Worm (Caenorhabditis elegans) whole organism, mixed stage, embryonic: Measurements from ENCODE around the gene gst-13.

Experiments
- lin-32 ChIP-seq: fragments of 200-800 bp; sonication (Bioruptor generic); optimal IDR thresholded peaks from 2 replicates; lab custom pipeline; 2018; ENCODE audit warnings: mild to moderate bottlenecking, missing genetic modification characterization, missing compliant biosample characterization
- lsy-2 ChIP-seq: fragments of 150-350 bp; optimal IDR thresholded peaks from 2 replicates; lab custom pipeline; 2014; ENCODE audit warnings: missing biosample characterization, missing genetic modification characterization
- nhr-237 ChIP-seq: fragments of 150-350 bp; optimal IDR thresholded peaks from 2 replicates; lab custom pipeline; 2014; ENCODE audit warnings: missing biosample characterization, missing genetic modification characterization
- pha-4 ChIP-seq: fragments of 150-350 bp; optimal IDR thresholded peaks from 2 replicates; lab custom pipeline; 2018; ENCODE audit warnings: missing biosample characterization, missing genetic modification reagents, missing genetic modification characterization
- sem-2 ChIP-seq: fragments of 200-800 bp; sonication (Bioruptor generic); optimal IDR thresholded peaks from 2 replicates; lab custom pipeline; 2018; ENCODE audit warnings: mild to moderate bottlenecking, missing genetic modification characterization, missing compliant biosample characterization
- snpc-4 ChIP-seq: fragments of 150-350 bp; optimal IDR thresholded peaks from 2 replicates; lab custom pipeline; 2014; ENCODE audit warnings: missing biosample characterization, missing genetic modification characterization
- tbx-8 ChIP-seq: fragments of 200-800 bp; sonication (Bioruptor generic); optimal IDR thresholded peaks from 2 replicates; lab custom pipeline; 2018; ENCODE audit warnings: mild to moderate bottlenecking, missing genetic modification characterization, moderate library complexity, missing compliant biosample characterization
- ztf-11 ChIP-seq: fragments of 150-350 bp; optimal IDR thresholded peaks from 2 replicates; lab custom pipeline; 2014; ENCODE audit warnings: missing biosample characterization, missing genetic modification characterization

ce11 chrII:9210076-9210475 is 21.2 kb upstream of the gst-13 start, which contains the start of gene ZK1067.4:
- TF ChIP-seq pha-4 (tag; lab: Kevin White, UChicago) (no peak), nhr-237 (tag; lab: Kevin White, UChicago) (no peak), sem-2 (GFP tag; lab: Kevin White, UChicago) (no peak), lsy-2 (tag; lab: Kevin White, UChicago) (no peak), snpc-4 (no peak), lin-32 (GFP tag; lab: Kevin White, UChicago) (no peak), ztf-11 (tag; lab: Kevin White, UChicago) (no peak), tbx-8 (GFP tag; lab: Kevin White, UChicago) (no peak)
